Worm (Caenorhabditis elegans) whole organism, late embryonic: Measurements from ENCODE around the gene F59B10.3.

Experiments
- ceh-2 ChIP-seq: sonication (generic microtip); optimal IDR thresholded peaks from 2 replicates; lab custom pipeline; 2016; ENCODE audit warnings: missing genotype, missing genetic modification characterization, missing compliant biosample characterization
- pag-3 ChIP-seq: sonication (generic microtip); optimal IDR thresholded peaks from 2 replicates; lab custom pipeline; 2016; ENCODE audit warnings: missing compliant biosample characterization, missing genetic modification characterization, borderline replicate concordance
- pqm-1 ChIP-seq: sonication (generic microtip); optimal IDR thresholded peaks from 2 replicates; lab custom pipeline; 2016; ENCODE audit warnings: missing genetic modification characterization, missing compliant biosample characterization
- sox-2 ChIP-seq: fragments of 200-800 bp; sonication (Bioruptor generic); IDR thresholded peaks from 2 replicates; pipeline ENCODE4 v1.3.6; 2022; ENCODE audit warnings: missing genetic modification reagents, missing genetic modification characterization, missing compliant biosample characterization

ce11 chrII:10486738-10487137 lies 23.6 kb upstream of the F59B10.3 start, which contains the start of gene ZK666.15:
- TF ChIP-seq pag-3 (tag; lab: Kevin White, UChicago) (no peak), sox-2 (GFP tag; lab: Robert Waterston, UW) (no peak), pqm-1 (tag; lab: Kevin White, UChicago) (no peak), ceh-2 (tag; lab: Kevin White, UChicago) (no peak)
